Worm (Caenorhabditis elegans) whole organism, L4/young adult: ENCODE measurements around the gene unc-23.

Experiments
- W03F9.2 ChIP-seq: fragments of 150-350 bp; optimal IDR thresholded peaks from 2 replicates; lab custom pipeline; 2014; ENCODE audit warnings: missing biosample characterization, missing genetic modification characterization
- dao-5 ChIP-seq: sonication (generic microtip); optimal IDR thresholded peaks from 2 replicates; lab custom pipeline; 2016; ENCODE audit warnings: missing genotype, missing genetic modification characterization, moderate library complexity, missing compliant biosample characterization

- TF ChIP-seq W03F9.2 (no peak), dao-5 (tag; lab: Kevin White, UChicago) (no peak)
Observed at ce11 chrV:8944481-8944880, 8.3 kb downstream of the unc-23 start.
